Fruit fly (Drosophila melanogaster): ENCODE measurements around the gene CG14352.

Gene CG14352

dm6 chr2L:1651889-1652288, 40.7 kb downstream of the CG14352 start:
- TF ChIP-seq CG6276 (GFP tag; optimal IDR thresholded peaks at IDR 0.05) = no peak
- peak; percentile 17 for TF ChIP-seq fkh (GFP tag; optimal IDR thresholded peaks at IDR 0.05)

DNA sequence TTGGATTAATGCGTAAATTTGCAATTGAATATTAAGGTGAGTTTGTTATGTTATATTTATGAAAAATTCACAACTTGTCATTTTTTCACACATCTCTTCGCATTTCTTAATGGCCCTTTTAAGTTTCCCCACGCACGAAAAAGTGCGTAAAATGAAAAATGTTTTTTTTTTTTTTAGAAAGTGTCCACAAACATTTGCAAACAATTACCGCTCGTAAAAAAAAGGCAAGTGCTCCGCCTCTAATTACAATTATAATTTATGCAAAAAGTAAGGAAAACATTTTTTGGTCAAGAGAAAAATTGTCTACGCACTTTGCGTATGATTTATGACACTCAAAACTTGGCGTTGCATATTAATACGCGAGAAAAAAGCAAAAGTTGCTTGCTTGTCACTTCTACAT, 42.6 kb downstream of the CG14352 start:
- TF ChIP-seq achi (GFP tag; optimal IDR thresholded peaks at IDR 0.05) = no peak
- no peak for TF ChIP-seq Sox14 (GFP tag; optimal IDR thresholded peaks at IDR 0.05)
- no peak for TF ChIP-seq ss (GFP tag; optimal IDR thresholded peaks at IDR 0.05)
- no peak for TF ChIP-seq dsx (GFP tag; optimal IDR thresholded peaks at IDR 0.05; ENCODE audit: poor library complexity, severe bottlenecking)
- TF ChIP-seq dac (GFP tag; optimal IDR thresholded peaks at IDR 0.05) = no peak
- TF ChIP-seq pdm3 (GFP tag; optimal IDR thresholded peaks at IDR 0.05) = no peak
- no peak for TF ChIP-seq CG11294 (GFP tag; IDR thresholded peaks at IDR 0.05)
- TF ChIP-seq svp (GFP tag) = no peak
- TF ChIP-seq net (GFP tag; optimal IDR thresholded peaks at IDR 0.05) = no peak
- TF ChIP-seq CG10631 (GFP tag; optimal IDR thresholded peaks at IDR 0.05) = no peak
- TF ChIP-seq CG3919 (GFP tag; optimal IDR thresholded peaks at IDR 0.05) = no peak
- no peak for TF ChIP-seq CG1621 (tag; optimal IDR thresholded peaks at IDR 0.05)
- TF ChIP-seq CG6792 (GFP tag; optimal IDR thresholded peaks at IDR 0.05) = no peak
- TF ChIP-seq Hr4 (GFP tag; optimal IDR thresholded peaks at IDR 0.05) = no peak

DNA sequence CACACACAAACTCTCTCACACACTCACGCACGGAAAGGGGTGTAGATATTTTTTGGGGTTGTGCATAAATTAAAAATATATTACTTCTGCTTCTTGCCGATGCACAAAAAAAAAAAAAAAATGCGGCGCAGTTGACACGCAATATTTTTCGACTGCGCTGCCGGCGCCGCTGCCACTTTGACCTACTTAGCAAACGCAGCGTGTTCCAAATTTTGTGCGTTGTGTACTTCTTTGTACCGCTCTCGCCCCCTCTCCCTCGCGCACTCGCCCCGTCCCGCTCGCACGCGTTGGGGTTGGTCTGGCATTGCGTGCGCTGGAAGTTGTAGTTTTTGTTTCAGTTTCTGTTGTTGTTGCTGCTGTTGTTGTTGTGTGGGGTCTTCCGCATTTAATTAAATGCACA, 43.0 kb downstream of the CG14352 start:
- TF ChIP-seq CG11902 (GFP tag; optimal IDR thresholded peaks at IDR 0.05) = no peak
- no peak for TF ChIP-seq Blimp-1 (GFP tag; optimal IDR thresholded peaks at IDR 0.05)
- peak; percentile 45 for TF ChIP-seq fkh (GFP tag; optimal IDR thresholded peaks at IDR 0.05)
- no peak for TF ChIP-seq CG6163 (GFP tag; IDR thresholded peaks at IDR 0.05)
- no peak for TF ChIP-seq lz (GFP tag; optimal IDR thresholded peaks at IDR 0.05)
- no peak for TF ChIP-seq svp (GFP tag)
- TF ChIP-seq CG9139 (GFP tag; optimal IDR thresholded peaks at IDR 0.05) = no peak
- no peak for TF ChIP-seq CG6792 (GFP tag; optimal IDR thresholded peaks at IDR 0.05)
- TF ChIP-seq CG6854 (GFP tag; optimal IDR thresholded peaks at IDR 0.05) = no peak
- no peak for TF ChIP-seq topi (GFP tag; optimal IDR thresholded peaks at IDR 0.05)
- TF ChIP-seq fd59A (GFP tag; optimal IDR thresholded peaks at IDR 0.05) = no peak
- no peak for TF ChIP-seq CG3919 (GFP tag; optimal IDR thresholded peaks at IDR 0.05)
- TF ChIP-seq eg (GFP tag; IDR thresholded peaks at IDR 0.05) = peak; percentile 27; the same call in 1 of the 3 replicates
- TF ChIP-seq CG16779 (tag; optimal IDR thresholded peaks at IDR 0.05) = no peak
- TF ChIP-seq CG32006 (GFP tag; optimal IDR thresholded peaks at IDR 0.05) = no peak
- no peak for TF ChIP-seq Ets21C (GFP tag; optimal IDR thresholded peaks at IDR 0.05)
- TF ChIP-seq CG3032 (tag; optimal IDR thresholded peaks at IDR 0.05) = no peak
- no peak for TF ChIP-seq acj6 (GFP tag; optimal IDR thresholded peaks at IDR 0.05)
- TF ChIP-seq Gug (GFP tag; IDR thresholded peaks at IDR 0.05) = no peak
- TF ChIP-seq Sox15 (GFP tag; optimal IDR thresholded peaks at IDR 0.05) = no peak
- no peak for TF ChIP-seq Hr39 (GFP tag; optimal IDR thresholded peaks at IDR 0.05)
- TF ChIP-seq Lpt (GFP tag; optimal IDR thresholded peaks at IDR 0.05) = no peak
- TF ChIP-seq Eip78C (GFP tag) = peak; percentile 30
- TF ChIP-seq achi (GFP tag; optimal IDR thresholded peaks at IDR 0.05) = no peak
- no peak for TF ChIP-seq CG15336 (GFP tag; IDR thresholded peaks at IDR 0.05)
- TF ChIP-seq Smox (GFP tag; optimal IDR thresholded peaks at IDR 0.05) = no peak
- no peak for TF ChIP-seq spab (GFP tag; optimal IDR thresholded peaks at IDR 0.05)
- no peak for TF ChIP-seq Hr38 (GFP tag; optimal IDR thresholded peaks at IDR 0.05)
- TF ChIP-seq CG1621 (tag; optimal IDR thresholded peaks at IDR 0.05) = no peak
- TF ChIP-seq Sox102F (GFP tag; optimal IDR thresholded peaks at IDR 0.05) = no peak
- peak in 1 of 2 experiments; percentile 52 for TF ChIP-seq ss (GFP tag; optimal IDR thresholded peaks at IDR 0.05)
- no peak for TF ChIP-seq dsx (GFP tag; optimal IDR thresholded peaks at IDR 0.05; ENCODE audit: poor library complexity, severe bottlenecking)
- no peak for TF ChIP-seq CG11294 (GFP tag; IDR thresholded peaks at IDR 0.05)

Data from whole organism, prepupa.